Worm (Caenorhabditis elegans) whole organism, young adult: Measurements from ENCODE around the gene sre-31.

Source experiments
- F23B12.7 ChIP-seq: sonication (generic microtip); optimal IDR thresholded peaks from 2 replicates; lab custom pipeline; 2017; ENCODE audit warnings: missing genetic modification characterization, mild to moderate bottlenecking, missing compliant biosample characterization, antibody characterized with exemption, moderate library complexity; ENCODE audit not compliant: insufficient read depth
- ZK185.1 ChIP-seq: sonication (generic microtip); optimal IDR thresholded peaks from 2 replicates; lab custom pipeline; 2016; ENCODE audit warnings: mild to moderate bottlenecking, missing genetic modification characterization, missing compliant biosample characterization; ENCODE audit not compliant: poor library complexity, severe bottlenecking
- ccch-3 ChIP-seq: fragments of 200-800 bp; sonication (Bioruptor generic); optimal IDR thresholded peaks from 2 replicates; lab custom pipeline; 2018; ENCODE audit warnings: mild to moderate bottlenecking, missing genetic modification characterization, missing compliant biosample characterization
- ets-4 ChIP-seq: fragments of 200-800 bp; sonication (Bioruptor generic); optimal IDR thresholded peaks from 2 replicates; lab custom pipeline; 2018; ENCODE audit warnings: mild to moderate bottlenecking, missing genetic modification characterization, missing compliant biosample characterization
- nhr-80 ChIP-seq: sonication (generic microtip); optimal IDR thresholded peaks from 2 replicates; lab custom pipeline; 2016; ENCODE audit warnings: missing genetic modification characterization, missing compliant biosample characterization
- unc-62 ChIP-seq: fragments of 150-350 bp; optimal IDR thresholded peaks from 2 replicates; lab custom pipeline; 2014; ENCODE audit warnings: missing biosample characterization, missing genetic modification reagents, missing genetic modification characterization

- TF ChIP-seq F23B12.7 (tag; lab: Kevin White, UChicago), result no peak
- no peak for TF ChIP-seq ZK185.1
- no peak for TF ChIP-seq ccch-3 (GFP tag; lab: Kevin White, UChicago)
- no peak for TF ChIP-seq unc-62 (GFP tag; lab: Kevin White, UChicago)
- no peak for TF ChIP-seq nhr-80 (tag; lab: Kevin White, UChicago)
- no peak for TF ChIP-seq ets-4 (GFP tag; lab: Kevin White, UChicago)
These were observed 29.8 kb downstream of the sre-31 start for ce11 chrII:12378793-12379192.
